Worm (Caenorhabditis elegans) whole organism, early embryonic: ENCODE measurements around the gene T24A6.16.

Experiments
- F13C5.2 ChIP-seq: sonication (generic microtip); optimal IDR thresholded peaks from 2 replicates; lab custom pipeline; 2017; ENCODE audit warnings: mild to moderate bottlenecking, missing genetic modification characterization, inconsistent platforms, missing compliant biosample characterization
- aly-1 ChIP-seq: sonication (generic microtip); optimal IDR thresholded peaks from 2 replicates; lab custom pipeline; 2016; ENCODE audit warnings: missing genetic modification characterization, missing compliant biosample characterization
- ama-1 ChIP-seq: fragments of 150-350 bp; optimal IDR thresholded peaks from 2 replicates; lab custom pipeline; 2014
- ceh-36 ChIP-seq: sonication (generic microtip); optimal IDR thresholded peaks from 2 replicates; lab custom pipeline; 2016; ENCODE audit warnings: missing genetic modification characterization, inconsistent platforms, missing compliant biosample characterization
- hmbx-1 ChIP-seq: sonication (generic microtip); optimal IDR thresholded peaks from 2 replicates; lab custom pipeline; 2016; ENCODE audit warnings: mild to moderate bottlenecking, missing genetic modification characterization, missing compliant biosample characterization
- hnd-1 ChIP-seq: sonication (generic microtip); optimal IDR thresholded peaks from 2 replicates; lab custom pipeline; 2016; ENCODE audit warnings: missing genetic modification characterization, missing compliant biosample characterization

DNA sequence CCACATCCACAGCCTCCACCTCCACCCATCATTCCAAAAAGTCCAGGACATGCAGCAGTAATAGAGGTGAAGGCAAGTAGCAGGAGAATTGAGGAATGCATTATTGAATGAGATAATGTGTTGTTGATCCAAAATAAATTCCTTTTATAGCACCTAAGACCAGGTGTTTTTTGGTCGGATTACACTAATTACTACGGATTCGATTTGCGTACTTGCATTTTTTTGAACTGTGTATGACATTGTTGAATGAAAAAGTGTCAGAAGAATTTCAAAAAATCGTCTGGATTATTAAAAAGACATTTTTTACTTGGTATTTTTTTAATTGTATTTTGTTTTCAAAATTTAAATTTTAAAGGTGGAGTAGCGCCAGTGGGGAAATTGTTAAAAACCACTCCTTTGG lies 11.0 kb downstream of the T24A6.16 start, which contains the start of gene grl-28:
- no peak for TF ChIP-seq hmbx-1 (tag; lab: Kevin White, UChicago)
- no peak for TF ChIP-seq aly-1 (tag; lab: Kevin White, UChicago)
- TF ChIP-seq F13C5.2 (tag; lab: Kevin White, UChicago) = no peak
- TF ChIP-seq ama-1 (lab: Kevin White, UChicago) = no peak
- no peak for TF ChIP-seq ceh-36 (tag; lab: Kevin White, UChicago)
- TF ChIP-seq hnd-1 (tag; lab: Kevin White, UChicago) = no peak
